Worm (Caenorhabditis elegans) whole organism, young adult: ENCODE results near the gene W04G3.10.

ENCODE experiments used
- B0019.2 ChIP-seq: fragments of 200-800 bp; sonication (Bioruptor generic); conservative IDR thresholded peaks from 2 replicates; pipeline ENCODE4 v1.3.6; 2022; ENCODE audit warnings: missing genetic modification reagents, missing genetic modification characterization, missing compliant biosample characterization
- B0035.1 ChIP-seq: sonication (generic microtip); optimal IDR thresholded peaks from 2 replicates; lab custom pipeline; 2016; ENCODE audit warnings: missing genetic modification characterization, mild to moderate bottlenecking, missing compliant biosample characterization, missing genotype, missing genetic modification reagents
- C06A6.2 ChIP-seq: fragments of 200-800 bp; sonication (Bioruptor generic); conservative IDR thresholded peaks from 2 replicates; pipeline ENCODE4 v1.3.6; 2022; ENCODE audit warnings: missing genetic modification characterization, missing compliant biosample characterization
- F22D6.2 ChIP-seq: sonication (generic microtip); optimal IDR thresholded peaks from 2 replicates; lab custom pipeline; 2016; ENCODE audit warnings: mild to moderate bottlenecking, missing genetic modification characterization, missing compliant biosample characterization
- F23B12.7 ChIP-seq: sonication (generic microtip); optimal IDR thresholded peaks from 2 replicates; lab custom pipeline; 2017; ENCODE audit warnings: missing genetic modification characterization, mild to moderate bottlenecking, missing compliant biosample characterization, antibody characterized with exemption, moderate library complexity; ENCODE audit not compliant: insufficient read depth
- F33H1.4 ChIP-seq: fragments of 200-800 bp; sonication (Bioruptor generic); IDR thresholded peaks from 2 replicates; pipeline ENCODE4 v1.3.6; 2022; ENCODE audit warnings: missing genetic modification reagents, missing genetic modification characterization, missing compliant biosample characterization
- F57C9.4 ChIP-seq: sonication (generic microtip); optimal IDR thresholded peaks from 2 replicates; lab custom pipeline; 2017; ENCODE audit warnings: mild to moderate bottlenecking, missing genetic modification characterization, missing compliant biosample characterization
- Y53G8AR.9 ChIP-seq: fragments of 200-800 bp; sonication (Bioruptor generic); conservative IDR thresholded peaks from 2 replicates; pipeline ENCODE4 v1.3.6; 2022; ENCODE audit warnings: missing genetic modification reagents, missing genetic modification characterization, missing compliant biosample characterization
- Y79H2A.3 ChIP-seq: fragments of 200-800 bp; sonication (Bioruptor generic); conservative IDR thresholded peaks from 2 replicates; pipeline ENCODE4 v1.3.6; 2022; ENCODE audit warnings: missing genetic modification reagents, missing genetic modification characterization, missing compliant biosample characterization
- Y95B8A.8 ChIP-seq: fragments of 200-800 bp; sonication (Bioruptor generic); IDR thresholded peaks from 2 replicates; pipeline ENCODE4 v1.3.6; 2022; ENCODE audit warnings: missing genetic modification reagents, missing genetic modification characterization, missing compliant biosample characterization
- akir-1 ChIP-seq: fragments of 200-800 bp; sonication (Bioruptor generic); optimal IDR thresholded peaks from 2 replicates; lab custom pipeline; 2018; ENCODE audit warnings: mild to moderate bottlenecking, missing genetic modification characterization, moderate library complexity, missing compliant biosample characterization
- bed-2 ChIP-seq: fragments of 200-800 bp; sonication (Bioruptor generic); IDR thresholded peaks from 2 replicates; pipeline ENCODE4 v1.3.6; 2022; ENCODE audit warnings: missing genetic modification reagents, missing genetic modification characterization, missing compliant biosample characterization
- cebp-1 ChIP-seq, 2 experiments: fragments of 200-800 bp in 1 of 2; sonication (Bioruptor generic) in 1 of 2; sonication (generic microtip) in 1 of 2; IDR thresholded peaks in 1 of 2; optimal IDR thresholded peaks in 1 of 2; 2 replicates each; pipeline versions ENCODE4 v1.3.6 to Lab custom; 2017 to 2022; ENCODE audit warnings: missing compliant biosample characterization in 2 of 2, missing genetic modification characterization in 2 of 2, mild to moderate bottlenecking in 1 of 2, missing genetic modification reagents in 1 of 2, moderate library complexity in 1 of 2
- cebp-2 ChIP-seq: fragments of 200-800 bp; sonication (Bioruptor generic); IDR thresholded peaks from 2 replicates; pipeline ENCODE4 v1.3.6; 2022; ENCODE audit warnings: missing genetic modification characterization, missing compliant biosample characterization
- ceh-58 ChIP-seq: fragments of 200-800 bp; sonication (Bioruptor generic); IDR thresholded peaks from 2 replicates; pipeline ENCODE4 v1.3.6; 2022; ENCODE audit warnings: missing genetic modification characterization, missing compliant biosample characterization
- dox-1 ChIP-seq: fragments of 200-800 bp; sonication (Bioruptor generic); IDR thresholded peaks from 2 replicates; pipeline ENCODE4 v1.3.6; 2022; ENCODE audit warnings: missing genetic modification reagents, missing genetic modification characterization, missing compliant biosample characterization
- egl-18 ChIP-seq: fragments of 200-800 bp; sonication (Bioruptor generic); IDR thresholded peaks from 2 replicates; pipeline ENCODE4 v1.3.6; 2022; ENCODE audit warnings: missing genetic modification reagents, missing genetic modification characterization, missing compliant biosample characterization
- ekl-4 ChIP-seq: fragments of 200-800 bp; sonication (Bioruptor generic); IDR thresholded peaks from 2 replicates; pipeline ENCODE4 v1.3.6; 2022; ENCODE audit warnings: missing genetic modification reagents, missing genetic modification characterization, missing compliant biosample characterization
- ets-4 ChIP-seq: fragments of 200-800 bp; sonication (Bioruptor generic); optimal IDR thresholded peaks from 2 replicates; lab custom pipeline; 2018; ENCODE audit warnings: mild to moderate bottlenecking, missing genetic modification characterization, missing compliant biosample characterization
- fkh-3 ChIP-seq: sonication (generic microtip); optimal IDR thresholded peaks from 2 replicates; lab custom pipeline; 2016; ENCODE audit warnings: mild to moderate bottlenecking, missing genetic modification characterization, missing compliant biosample characterization
- hsf-1 ChIP-seq: fragments of 200-800 bp; sonication (Bioruptor generic); IDR thresholded peaks from 2 replicates; pipeline ENCODE4 v1.3.6; 2022; ENCODE audit warnings: missing genetic modification reagents, missing genetic modification characterization, missing compliant biosample characterization
- lin-35 ChIP-seq, 3 experiments: fragments of 150-350 bp in 2 of 3; sonication (generic microtip) in 1 of 3; optimal IDR thresholded peaks; 2 replicates each; lab custom pipeline; 2014 to 2018; ENCODE audit warnings: missing biosample characterization in 3 of 3, missing genetic modification characterization in 3 of 3, missing genetic modification reagents in 3 of 3
- lin-40 ChIP-seq: sonication (generic microtip); optimal IDR thresholded peaks from 2 replicates; lab custom pipeline; 2016; ENCODE audit warnings: missing genetic modification characterization, mild to moderate bottlenecking, missing compliant biosample characterization, missing genotype, missing genetic modification reagents
- lir-1 ChIP-seq: fragments of 200-800 bp; sonication (Bioruptor generic); conservative IDR thresholded peaks from 2 replicates; pipeline ENCODE4 v1.3.6; 2022; ENCODE audit warnings: missing genetic modification reagents, missing genetic modification characterization, missing compliant biosample characterization
- lsy-27 ChIP-seq: sonication (generic microtip); optimal IDR thresholded peaks from 2 replicates; lab custom pipeline; 2017; ENCODE audit warnings: missing genetic modification characterization, mild to moderate bottlenecking, missing compliant biosample characterization, antibody characterized with exemption, missing genotype, borderline replicate concordance; ENCODE audit not compliant: insufficient read depth
- madf-6 ChIP-seq: fragments of 200-800 bp; sonication (Bioruptor generic); IDR thresholded peaks from 2 replicates; pipeline ENCODE4 v1.3.6; 2022; ENCODE audit warnings: missing genetic modification reagents, missing genetic modification characterization, missing compliant biosample characterization
- mxl-1 ChIP-seq: sonication (generic microtip); optimal IDR thresholded peaks from 2 replicates; lab custom pipeline; 2016; ENCODE audit warnings: missing genetic modification characterization, missing compliant biosample characterization
- nfya-1 ChIP-seq: sonication (generic microtip); optimal IDR thresholded peaks from 2 replicates; lab custom pipeline; 2017; ENCODE audit warnings: antibody characterized with exemption, missing compliant biosample characterization, missing genetic modification characterization, borderline replicate concordance; ENCODE audit not compliant: insufficient read depth
- nfya-2 ChIP-seq: fragments of 200-800 bp; sonication (Bioruptor generic); IDR thresholded peaks from 2 replicates; pipeline ENCODE4 v1.3.6; 2022; ENCODE audit warnings: missing genetic modification reagents, missing genetic modification characterization, missing compliant biosample characterization
- nfyb-1 ChIP-seq: fragments of 200-800 bp; sonication (Bioruptor generic); IDR thresholded peaks from 2 replicates; pipeline ENCODE4 v1.3.6; 2022; ENCODE audit warnings: missing genetic modification reagents, missing genetic modification characterization, missing compliant biosample characterization
- nhr-179 ChIP-seq: sonication (generic microtip); optimal IDR thresholded peaks from 2 replicates; lab custom pipeline; 2016; ENCODE audit warnings: mild to moderate bottlenecking, missing genetic modification characterization, missing compliant biosample characterization
- nhr-90 ChIP-seq: sonication (generic microtip); optimal IDR thresholded peaks from 2 replicates; lab custom pipeline; 2016; ENCODE audit warnings: missing genotype, mild to moderate bottlenecking, missing genetic modification characterization, missing compliant biosample characterization
- pha-4 ChIP-seq: fragments of 150-350 bp; sonication (generic microtip); optimal IDR thresholded peaks from 2 replicates; lab custom pipeline; 2014; ENCODE audit warnings: missing biosample characterization, missing genetic modification reagents, missing genetic modification characterization
- sdz-38 ChIP-seq: sonication (generic microtip); optimal IDR thresholded peaks from 2 replicates; lab custom pipeline; 2016; ENCODE audit warnings: missing genotype, missing genetic modification characterization, missing compliant biosample characterization
- sea-2 ChIP-seq: fragments of 200-800 bp; sonication (Bioruptor generic); IDR thresholded peaks from 2 replicates; pipeline ENCODE4 v1.3.6; 2022; ENCODE audit warnings: missing genetic modification characterization, missing compliant biosample characterization
- snpc-1.3 ChIP-seq: sonication (generic microtip); optimal IDR thresholded peaks from 2 replicates; lab custom pipeline; 2017; ENCODE audit warnings: missing genetic modification characterization, mild to moderate bottlenecking, missing compliant biosample characterization, antibody characterized with exemption, moderate library complexity, missing genotype, missing genetic modification reagents; ENCODE audit not compliant: insufficient read depth
- snpc-3.4 ChIP-seq: sonication (generic microtip); optimal IDR thresholded peaks from 2 replicates; lab custom pipeline; 2017; ENCODE audit warnings: missing genetic modification characterization, mild to moderate bottlenecking, missing compliant biosample characterization, antibody characterized with exemption, moderate library complexity, missing genotype, missing genetic modification reagents
- sptf-2 ChIP-seq: fragments of 200-800 bp; sonication (Bioruptor generic); optimal IDR thresholded peaks from 2 replicates; lab custom pipeline; 2018; ENCODE audit warnings: mild to moderate bottlenecking, missing genetic modification characterization, missing compliant biosample characterization
- unc-62 ChIP-seq: fragments of 150-350 bp; optimal IDR thresholded peaks from 2 replicates; lab custom pipeline; 2014; ENCODE audit warnings: missing biosample characterization, missing genetic modification reagents, missing genetic modification characterization
- ztf-3 ChIP-seq: fragments of 200-800 bp; sonication (Bioruptor generic); optimal IDR thresholded peaks from 2 replicates; lab custom pipeline; 2018; ENCODE audit warnings: mild to moderate bottlenecking, missing genetic modification characterization, missing compliant biosample characterization
- ztf-6 ChIP-seq: fragments of 200-800 bp; sonication (Bioruptor generic); IDR thresholded peaks from 2 replicates; pipeline ENCODE4 v1.3.6; 2022; ENCODE audit warnings: missing genetic modification reagents, missing genetic modification characterization, missing compliant biosample characterization

Gene W04G3.10

DNA sequence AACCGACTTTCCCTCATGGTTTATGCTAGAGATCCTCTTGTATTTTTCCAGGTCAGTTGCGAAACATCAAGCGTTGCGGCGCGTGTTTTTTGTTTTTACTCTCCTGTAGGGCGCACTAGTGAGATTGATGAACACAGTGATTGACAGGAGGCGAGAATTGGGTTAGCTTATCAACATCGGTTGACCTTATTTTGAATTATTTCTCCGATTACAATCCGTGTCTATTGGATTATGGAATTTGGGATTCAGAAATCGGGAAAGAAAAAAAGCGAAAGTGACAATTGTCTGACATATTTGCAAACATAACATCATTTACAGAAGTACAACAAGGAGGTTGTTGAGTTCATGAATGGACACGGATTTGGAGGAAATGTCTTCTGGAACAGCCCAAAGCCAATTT is 17.1 kb downstream of the W04G3.10 start:
- TF ChIP-seq ztf-6 (GFP tag; lab: Robert Waterston, UW) (no peak), F22D6.2 (tag; lab: Kevin White, UChicago) (no peak), fkh-3 (tag; lab: Kevin White, UChicago) (no peak), sptf-2 (GFP tag; lab: Kevin White, UChicago) (no peak), snpc-1.3 (tag; lab: Kevin White, UChicago) (no peak), nfya-1 (no peak), Y95B8A.8 (no peak), nfyb-1 (GFP tag; lab: Robert Waterston, UW) (no peak), egl-18 (GFP tag; lab: Robert Waterston, UW) (no peak), lir-1 (GFP tag; lab: Robert Waterston, UW) (no peak), nhr-179 (no peak), mxl-1 (tag; lab: Kevin White, UChicago) (no peak), cebp-2 (GFP tag; lab: Robert Waterston, UW) (no peak), pha-4 (tag; lab: Kevin White, UChicago) (no peak)

ce11 chrX:11059744-11060143 is 18.3 kb downstream of the W04G3.10 start, which contains the start of gene lpr-6:
Gene lpr-6 (plus strand): TSS chrX:11059994.
- TF ChIP-seq B0019.2 (GFP tag; lab: Robert Waterston, UW) (no peak), bed-2 (GFP tag; lab: Robert Waterston, UW) (no peak), F57C9.4 (tag; lab: Kevin White, UChicago) (no peak), sea-2 (GFP tag; lab: Robert Waterston, UW) (no peak), ztf-3 (no peak), lin-35 (GFP tag; optimal IDR thresholded peaks at IDR 0.05; lab: Kevin White, UChicago) (no peak)

DNA sequence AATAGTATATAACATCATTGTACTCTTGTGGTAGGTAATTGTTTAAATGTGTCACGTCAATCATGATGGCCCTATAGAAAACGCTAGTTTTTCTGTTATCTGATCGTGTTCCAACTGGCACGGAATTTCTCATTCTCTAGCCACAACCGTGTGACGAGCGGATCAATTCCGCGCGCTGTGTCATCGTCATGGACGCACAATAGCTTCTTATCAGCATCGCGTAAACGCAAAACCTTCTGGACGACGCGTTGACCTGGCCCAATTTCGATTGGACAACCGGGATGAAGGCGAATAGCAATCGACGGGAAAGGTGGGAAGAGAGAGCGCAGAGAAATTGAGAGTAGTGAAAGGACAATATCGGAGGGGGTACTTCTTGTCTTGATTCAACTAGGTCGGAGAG is 21.0 kb downstream of the W04G3.10 start, which contains the start of gene lpr-3:
TSS of gene lpr-3 (plus strand) at position 374 of the 400 bp plus-strand sequence.
- TF ChIP-seq C06A6.2 (GFP tag; lab: Robert Waterston, UW) (no peak), dox-1 (GFP tag; lab: Robert Waterston, UW) (no peak), akir-1 (no peak), madf-6 (no peak), Y79H2A.3 (GFP tag; lab: Robert Waterston, UW) (no peak), Y53G8AR.9 (GFP tag; lab: Robert Waterston, UW) (no peak), sdz-38 (tag; lab: Kevin White, UChicago) (no peak), lir-1 (GFP tag; lab: Robert Waterston, UW) (no peak), ekl-4 (no peak), unc-62 (GFP tag; lab: Kevin White, UChicago) (no peak), ets-4 (no peak), sptf-2 (GFP tag; lab: Kevin White, UChicago) (no peak), F33H1.4 (GFP tag; lab: Robert Waterston, UW) (no peak), nhr-179 (no peak)

- no peak for TF ChIP-seq snpc-3.4 (tag; lab: Kevin White, UChicago)
- TF ChIP-seq F33H1.4 (GFP tag; lab: Robert Waterston, UW), result no peak
- TF ChIP-seq lin-40, result no peak
- no peak for TF ChIP-seq F57C9.4 (tag; lab: Kevin White, UChicago)
- no peak for TF ChIP-seq ceh-58 (GFP tag; lab: Robert Waterston, UW)
- no peak for TF ChIP-seq lsy-27 (tag; lab: Kevin White, UChicago)
- TF ChIP-seq hsf-1 (GFP tag; lab: Robert Waterston, UW), result no peak
- no peak for TF ChIP-seq nhr-90
- TF ChIP-seq F23B12.7, result no peak
- TF ChIP-seq nfya-2 (GFP tag; lab: Robert Waterston, UW), result no peak
- TF ChIP-seq cebp-1 (GFP tag; IDR thresholded peaks at IDR 0.05; lab: Robert Waterston, UW), result no peak
- no peak for TF ChIP-seq cebp-1 (tag; optimal IDR thresholded peaks at IDR 0.05; lab: Kevin White, UChicago)
- no peak for TF ChIP-seq B0035.1 (tag; lab: Kevin White, UChicago)
These were observed 24.4 kb downstream of the W04G3.10 start, which contains the start of gene C09F12.2 for ce11 chrX:11053615-11054014. Gene C09F12.2 (plus strand): TSS chrX:11053915.
